Fruit fly (Drosophila melanogaster) whole organism, embryonic: ENCODE data around the gene d-cup.

Experiments
- Bteb2 ChIP-seq: fragments of 200-800 bp; sonication (Bioruptor generic); optimal IDR thresholded peaks from 2 replicates; lab custom pipeline; 2016; ENCODE audit warnings: missing biosample characterization, missing genetic modification characterization
- CG10321 ChIP-seq: fragments of 200-800 bp; sonication (Bioruptor generic); IDR thresholded peaks from 2 replicates; pipeline ENCODE4 v1.3.6; 2022; ENCODE audit warnings: missing biosample characterization, missing genetic modification characterization
- CG6654 ChIP-seq: fragments of 200-800 bp; sonication (Bioruptor generic); optimal IDR thresholded peaks from 2 replicates; lab custom pipeline; 2017; ENCODE audit warnings: missing biosample characterization, mild to moderate bottlenecking, missing genetic modification characterization
- H15 ChIP-seq: fragments of 200-800 bp; sonication (Bioruptor generic); IDR thresholded peaks from 3 replicates; pipeline ENCODE4 v1.3.6; 2022; ENCODE audit warnings: missing biosample characterization, missing genetic modification characterization
- MTF-1 ChIP-seq: fragments of 200-800 bp; sonication (Bioruptor generic); optimal IDR thresholded peaks from 2 replicates; lab custom pipeline; 2018; ENCODE audit warnings: missing biosample characterization, mild to moderate bottlenecking, missing genetic modification characterization, borderline replicate concordance
- Vsx1 ChIP-seq: fragments of 200-800 bp; sonication (Bioruptor generic); optimal IDR thresholded peaks from 2 replicates; lab custom pipeline; 2017; ENCODE audit warnings: missing biosample characterization, mild to moderate bottlenecking, missing genetic modification characterization, missing genetic modification reagents
- btn ChIP-seq: fragments of 200-800 bp; sonication (Bioruptor generic); optimal IDR thresholded peaks from 2 replicates; lab custom pipeline; 2016; ENCODE audit warnings: missing biosample characterization, missing genetic modification characterization
- ci ChIP-seq: fragments of 200-800 bp; sonication (Bioruptor generic); IDR thresholded peaks from 3 replicates; pipeline ENCODE4 v1.3.6; 2022; ENCODE audit warnings: missing biosample characterization, missing genetic modification characterization
- en ChIP-seq: fragments of 200-800 bp; sonication (Bioruptor generic); optimal IDR thresholded peaks from 2 replicates; lab custom pipeline; 2016; ENCODE audit warnings: missing biosample characterization, missing genetic modification characterization
- hkb ChIP-seq, 2 experiments: fragments of 200-800 bp in 1 of 2; fragments of >200 bp in 1 of 2; sonication (Bioruptor generic) in 1 of 2; IDR thresholded peaks in 1 of 2; optimal IDR thresholded peaks in 1 of 2; 2 replicates each; pipeline versions ENCODE4 v1.3.6 to Lab custom; 2017 to 2022; ENCODE audit warnings: missing biosample characterization in 1 of 2, missing genetic modification characterization in 1 of 2
- scrt ChIP-seq: fragments of 200-800 bp; sonication (Bioruptor generic); optimal IDR thresholded peaks from 2 replicates; lab custom pipeline; 2018; ENCODE audit warnings: missing biosample characterization, mild to moderate bottlenecking, missing genetic modification characterization, moderate library complexity
- shn ChIP-seq: fragments of 200-800 bp; sonication (Bioruptor generic); optimal IDR thresholded peaks from 3 replicates; lab custom pipeline; 2016; ENCODE audit warnings: missing biosample characterization, missing genetic modification characterization
- ttk ChIP-seq: fragments of 200-800 bp; sonication (Bioruptor generic); IDR thresholded peaks from 2 replicates; pipeline ENCODE4 v2.1.2; 2022; ENCODE audit warnings: missing biosample characterization, missing genetic modification characterization

- no peak for TF ChIP-seq hkb (optimal IDR thresholded peaks at IDR 0.05; lab: Kevin White, UChicago)
- TF ChIP-seq hkb (GFP tag; IDR thresholded peaks at IDR 0.05; lab: Robert Waterston, UW) = no peak
- no peak for TF ChIP-seq btn (GFP tag; lab: Kevin White, UChicago)
- no peak for TF ChIP-seq Bteb2
- TF ChIP-seq CG6654 = no peak
- no peak for TF ChIP-seq H15 (GFP tag; lab: Robert Waterston, UW)
- no peak for TF ChIP-seq ttk (GFP tag; lab: Robert Waterston, UW)
- TF ChIP-seq shn (GFP tag; lab: Kevin White, UChicago) = no peak
- TF ChIP-seq MTF-1 (GFP tag; lab: Kevin White, UChicago) = no peak
- no peak for TF ChIP-seq en (GFP tag; lab: Kevin White, UChicago)
- TF ChIP-seq scrt (GFP tag; lab: Kevin White, UChicago) = no peak
- TF ChIP-seq CG10321 = no peak
- TF ChIP-seq ci (GFP tag; lab: Robert Waterston, UW) = no peak
- TF ChIP-seq Vsx1 (GFP tag; lab: Kevin White, UChicago) = no peak
Measured at dm6 chr3R:12859146-12859545, 32.6 kb upstream of the d-cup start, which contains the start of gene CG10126.
